Worm (Caenorhabditis elegans): Measurements from ENCODE around the gene nspc-14.
A peak's percentile ranks its signal among the peaks of the same experiment; 100 is the strongest.

Gene nspc-14

ce11 chrX:12393786-12394308 is 35.0 kb upstream of the nspc-14 start, which contains the start of gene F17E5.2 (continued):
- TF ChIP-seq ama-1 (optimal IDR thresholded peaks at IDR 0.05), result no peak
- TF ChIP-seq ceh-8 (GFP tag; optimal IDR thresholded peaks at IDR 0.05), result peak; percentile 46
- TF ChIP-seq sox-4 (tag; optimal IDR thresholded peaks at IDR 0.05), result peak; percentile 74
- no peak for TF ChIP-seq ets-5 (GFP tag; IDR thresholded peaks at IDR 0.05)
- TF ChIP-seq ceh-90 (tag; optimal IDR thresholded peaks at IDR 0.05), result no peak
- peak; percentile 86 for TF ChIP-seq grh-1 (GFP tag; IDR thresholded peaks at IDR 0.05)
- peak; percentile 95 for TF ChIP-seq nhr-47 (tag; optimal IDR thresholded peaks at IDR 0.05)
- TF ChIP-seq fkh-4 (tag; optimal IDR thresholded peaks at IDR 0.05; ENCODE audit: borderline replicate concordance), result no peak
- peak; percentile 77 for TF ChIP-seq lir-3 (tag; optimal IDR thresholded peaks at IDR 0.05; ENCODE audit: poor library complexity)
- TF ChIP-seq snpc-4 (tag; optimal IDR thresholded peaks at IDR 0.05), result peak; percentile 85
- no peak for TF ChIP-seq nhr-12 (tag; optimal IDR thresholded peaks at IDR 0.05)
- peak; percentile 73 for TF ChIP-seq nhr-11 (tag; optimal IDR thresholded peaks at IDR 0.05)
- TF ChIP-seq alr-1 (tag; optimal IDR thresholded peaks at IDR 0.05; ENCODE audit: borderline replicate concordance), result no peak
- peak; percentile 95 for TF ChIP-seq fkh-10 (GFP tag; optimal IDR thresholded peaks at IDR 0.05)
- peak; percentile 82 to 83 for TF ChIP-seq efl-1 (optimal IDR thresholded peaks at IDR 0.05)
- peak; percentile 70 to 97 for TF ChIP-seq efl-1 (GFP tag; optimal IDR thresholded peaks at IDR 0.05 in 1 of 2)
- peak; percentile 91 for TF ChIP-seq nhr-90 (tag; optimal IDR thresholded peaks at IDR 0.05; ENCODE audit: poor library complexity)
- peak; percentile 80 for TF ChIP-seq isw-1 (GFP tag; IDR thresholded peaks at IDR 0.05)
- TF ChIP-seq lin-13 (GFP tag; optimal IDR thresholded peaks at IDR 0.05), result peak; percentile 92
- peak; percentile 94 for TF ChIP-seq tbx-2 (tag; optimal IDR thresholded peaks at IDR 0.05)
- peak; percentile 72 for TF ChIP-seq aha-1 (tag; optimal IDR thresholded peaks at IDR 0.05)
- TF ChIP-seq mdl-1 (tag; optimal IDR thresholded peaks at IDR 0.05), result peak in 1 of 2 experiments; percentile 94
- TF ChIP-seq C04F5.9 (tag; optimal IDR thresholded peaks at IDR 0.05), result peak; percentile 65
- TF ChIP-seq unc-62 (GFP tag; optimal IDR thresholded peaks at IDR 0.05), result peak; percentile 62
- TF ChIP-seq Y116A8C.19 (tag; optimal IDR thresholded peaks at IDR 0.05; ENCODE audit: borderline replicate concordance), result peak; percentile 9
- TF ChIP-seq egl-13 (tag; optimal IDR thresholded peaks at IDR 0.05), result peak; percentile 91
- TF ChIP-seq unc-98 (GFP tag; IDR thresholded peaks at IDR 0.05), result no peak
- TF ChIP-seq ces-1 (GFP tag; optimal IDR thresholded peaks at IDR 0.05), result no peak
- TF ChIP-seq mab-9 (GFP tag; IDR thresholded peaks at IDR 0.05), result peak; percentile 65; the same call in 1 of the 2 replicates
- peak; percentile 86 for TF ChIP-seq nhr-77 (tag; optimal IDR thresholded peaks at IDR 0.05)
- no peak for TF ChIP-seq efl-3 (GFP tag; optimal IDR thresholded peaks at IDR 0.05)
- TF ChIP-seq lin-39 (tag; optimal IDR thresholded peaks at IDR 0.05), result peak; percentile 83
- peak; percentile 93 for TF ChIP-seq fkh-8 (tag; optimal IDR thresholded peaks at IDR 0.05)
- peak; percentile 91 for TF ChIP-seq fos-1 (tag; optimal IDR thresholded peaks at IDR 0.05)
- peak; percentile 93 for TF ChIP-seq unc-130 (tag; optimal IDR thresholded peaks at IDR 0.05)
- TF ChIP-seq rnt-1 (tag; optimal IDR thresholded peaks at IDR 0.05), result peak; percentile 96
- TF ChIP-seq pax-3 (tag; optimal IDR thresholded peaks at IDR 0.05), result peak; percentile 74
- peak; percentile 95 for TF ChIP-seq swsn-7 (tag; optimal IDR thresholded peaks at IDR 0.05)

- TF ChIP-seq unc-86 (tag; optimal IDR thresholded peaks at IDR 0.05) (no peak), aly-2 (tag; optimal IDR thresholded peaks at IDR 0.05) (no peak), ceh-90 (tag; optimal IDR thresholded peaks at IDR 0.05) (no peak), C34B4.2 (tag; optimal IDR thresholded peaks at IDR 0.05) (no peak), swsn-7 (tag; optimal IDR thresholded peaks at IDR 0.05) (no peak), skn-1 (tag; optimal IDR thresholded peaks at IDR 0.05) (no peak), unc-62 (GFP tag; optimal IDR thresholded peaks at IDR 0.05) (no peak), aha-1 (tag; optimal IDR thresholded peaks at IDR 0.05) (no peak)
Observed at ce11 chrX:12391380-12391779, 32.5 kb upstream of the nspc-14 start, which contains the start of gene nekl-3. TSS of gene nekl-3 (minus strand) at chrX:12391480.
